Fruit fly (Drosophila melanogaster): ENCODE results near the gene CG5639.

The CG5639 gene

dm6 chr3R:27608536-27608935 lies 12.6 kb upstream of the CG5639 start:
- TF ChIP-seq CG11617 (GFP tag; optimal IDR thresholded peaks at IDR 0.05) = no peak
- TF ChIP-seq pad (GFP tag; optimal IDR thresholded peaks at IDR 0.05) = no peak
- TF ChIP-seq CG7045 (GFP tag; optimal IDR thresholded peaks at IDR 0.05) = no peak
- TF ChIP-seq Crg-1 (GFP tag; optimal IDR thresholded peaks at IDR 0.05) = no peak
- TF ChIP-seq ovo (GFP tag; optimal IDR thresholded peaks at IDR 0.05) = no peak
- peak; percentile 11 for TF ChIP-seq CG5204 (GFP tag; optimal IDR thresholded peaks at IDR 0.05)
- no peak for TF ChIP-seq toe (GFP tag; optimal IDR thresholded peaks at IDR 0.05)

dm6 chr3R:27608000-27608399 lies 12.1 kb upstream of the CG5639 start:
- peak; percentile 72 for TF ChIP-seq Mnt (GFP tag; optimal IDR thresholded peaks at IDR 0.05)
- no peak for TF ChIP-seq CG5204 (GFP tag; optimal IDR thresholded peaks at IDR 0.05)

- peak; percentile 81 for TF ChIP-seq CG7101 (tag; optimal IDR thresholded peaks at IDR 0.05)
- TF ChIP-seq CG12768 (GFP tag; optimal IDR thresholded peaks at IDR 0.05) = peak; percentile 82
- TF ChIP-seq CG5204 (GFP tag; optimal IDR thresholded peaks at IDR 0.05) = peak; percentile 70
- peak; percentile 75 for TF ChIP-seq Hr96 (GFP tag; optimal IDR thresholded peaks at IDR 0.05)
- TF ChIP-seq Mnt (GFP tag; optimal IDR thresholded peaks at IDR 0.05) = peak; percentile 79
- TF ChIP-seq pad (GFP tag; optimal IDR thresholded peaks at IDR 0.05) = peak; percentile 79
- TF ChIP-seq toe (GFP tag; optimal IDR thresholded peaks at IDR 0.05) = peak; percentile 85
- TF ChIP-seq ovo (GFP tag; optimal IDR thresholded peaks at IDR 0.05) = peak; percentile 74
- no peak for TF ChIP-seq cic (GFP tag; optimal IDR thresholded peaks at IDR 0.05)
- peak; percentile 81 for TF ChIP-seq CG7045 (GFP tag; optimal IDR thresholded peaks at IDR 0.05)
- TF ChIP-seq cnc (optimal IDR thresholded peaks at IDR 0.05) = no peak
- TF ChIP-seq CG33017 (tag; optimal IDR thresholded peaks at IDR 0.05) = peak; percentile 66
- peak; percentile 63 for TF ChIP-seq bab1 (GFP tag; optimal IDR thresholded peaks at IDR 0.05)
- peak; percentile 92 for TF ChIP-seq CG14711 (tag; optimal IDR thresholded peaks at IDR 0.05)
- peak; percentile 86 for TF ChIP-seq kay (GFP tag; ENCODE audit: borderline replicate concordance)
- TF ChIP-seq Clk (GFP tag; optimal IDR thresholded peaks at IDR 0.05) = peak; percentile 47
- TF ChIP-seq tj (GFP tag; optimal IDR thresholded peaks at IDR 0.05) = peak; percentile 38
- peak; percentile 89 for TF ChIP-seq Crg-1 (GFP tag; optimal IDR thresholded peaks at IDR 0.05)
- peak; percentile 74 for TF ChIP-seq CG11617 (GFP tag; optimal IDR thresholded peaks at IDR 0.05)
- TF ChIP-seq CG1620 (GFP tag; optimal IDR thresholded peaks at IDR 0.05) = peak; percentile 87
These were observed 11.4 kb upstream of the CG5639 start, which contains the start of the genes dsd and Tusp for dm6 chr3R:27607218-27607929. dsd (minus strand) TSS chr3R:27607396. Tusp (plus strand) TSS chr3R:27607879.

dm6 chr3R:27605534-27606250 lies 9.8 kb upstream of the CG5639 start:
- TF ChIP-seq CG5204 (GFP tag; optimal IDR thresholded peaks at IDR 0.05) = no peak
- TF ChIP-seq pad (GFP tag; optimal IDR thresholded peaks at IDR 0.05) = no peak
- TF ChIP-seq bab1 (GFP tag; optimal IDR thresholded peaks at IDR 0.05) = no peak
- TF ChIP-seq CG12768 (GFP tag; optimal IDR thresholded peaks at IDR 0.05) = peak; percentile 41
- TF ChIP-seq CG7101 (tag; optimal IDR thresholded peaks at IDR 0.05) = peak; percentile 42
- no peak for TF ChIP-seq CG1620 (GFP tag; optimal IDR thresholded peaks at IDR 0.05)
- peak; percentile 9 for TF ChIP-seq Mnt (GFP tag; optimal IDR thresholded peaks at IDR 0.05)
- peak; percentile 97 for TF ChIP-seq kay (GFP tag; ENCODE audit: borderline replicate concordance)
- peak; percentile 60 for TF ChIP-seq cic (GFP tag; optimal IDR thresholded peaks at IDR 0.05)
- peak; percentile 18 for TF ChIP-seq CG11617 (GFP tag; optimal IDR thresholded peaks at IDR 0.05)

dm6 chr3R:27604636-27605443 lies 8.9 kb upstream of the CG5639 start:
- peak; percentile 40 for TF ChIP-seq CG14711 (tag; optimal IDR thresholded peaks at IDR 0.05)
- peak; percentile 81 for TF ChIP-seq CG7045 (GFP tag; optimal IDR thresholded peaks at IDR 0.05)
- no peak for TF ChIP-seq CG1620 (GFP tag; optimal IDR thresholded peaks at IDR 0.05)
- peak; percentile 34 for TF ChIP-seq tj (GFP tag; optimal IDR thresholded peaks at IDR 0.05)
- peak; percentile 66 for TF ChIP-seq CG5204 (GFP tag; optimal IDR thresholded peaks at IDR 0.05)
- peak; percentile 41 for TF ChIP-seq cic (GFP tag; optimal IDR thresholded peaks at IDR 0.05)
- TF ChIP-seq pad (GFP tag; optimal IDR thresholded peaks at IDR 0.05) = peak; percentile 24
- peak; percentile 57 for TF ChIP-seq Hr96 (GFP tag; optimal IDR thresholded peaks at IDR 0.05)
- peak; percentile 76 for TF ChIP-seq CG11617 (GFP tag; optimal IDR thresholded peaks at IDR 0.05)
- no peak for TF ChIP-seq Crg-1 (GFP tag; optimal IDR thresholded peaks at IDR 0.05)
- peak; percentile 76 for TF ChIP-seq CG12768 (GFP tag; optimal IDR thresholded peaks at IDR 0.05)
- TF ChIP-seq kay (GFP tag; ENCODE audit: borderline replicate concordance) = peak; percentile 93
- no peak for TF ChIP-seq cnc (optimal IDR thresholded peaks at IDR 0.05)
- TF ChIP-seq toe (GFP tag; optimal IDR thresholded peaks at IDR 0.05) = peak; percentile 75
- peak; percentile 62 for TF ChIP-seq CG33017 (tag; optimal IDR thresholded peaks at IDR 0.05)
- peak; percentile 37 for TF ChIP-seq Mnt (GFP tag; optimal IDR thresholded peaks at IDR 0.05)
- peak; percentile 59 for TF ChIP-seq CG7101 (tag; optimal IDR thresholded peaks at IDR 0.05)
- no peak for TF ChIP-seq bab1 (GFP tag; optimal IDR thresholded peaks at IDR 0.05)
- no peak for TF ChIP-seq ovo (GFP tag; optimal IDR thresholded peaks at IDR 0.05)
- TF ChIP-seq Clk (GFP tag; optimal IDR thresholded peaks at IDR 0.05) = peak; percentile 47
